Fruit fly (Drosophila melanogaster) whole organism, embryonic: ENCODE measurements around the gene CG11695.

ENCODE experiments used
- ATbp ChIP-seq: fragments of 200-800 bp; sonication (Bioruptor generic); optimal IDR thresholded peaks from 2 replicates; lab custom pipeline; 2017; ENCODE audit warnings: missing biosample characterization, mild to moderate bottlenecking, missing genetic modification characterization, missing genetic modification reagents
- Ada2b ChIP-seq: fragments of 200-800 bp; sonication (Bioruptor generic); IDR thresholded peaks from 2 replicates; pipeline ENCODE4 v1.3.6; 2022; ENCODE audit warnings: missing biosample characterization, missing genetic modification characterization
- Aef1 ChIP-seq: fragments of 200-800 bp; sonication (Bioruptor generic); IDR thresholded peaks from 3 replicates; pipeline ENCODE4 v1.3.6; 2022; ENCODE audit warnings: missing biosample characterization, missing genetic modification characterization
- Antp ChIP-seq: fragments of 200-800 bp; sonication (Bioruptor generic); optimal IDR thresholded peaks from 3 replicates; lab custom pipeline; 2016; ENCODE audit warnings: missing biosample characterization, missing genetic modification characterization
- CG10565 ChIP-seq: fragments of 200-800 bp; sonication (Bioruptor generic); optimal IDR thresholded peaks from 3 replicates; lab custom pipeline; 2016; ENCODE audit warnings: missing biosample characterization, mild to moderate bottlenecking, missing genetic modification characterization
- CG11093 ChIP-seq: fragments of 200-800 bp; sonication (Bioruptor generic); IDR thresholded peaks from 3 replicates; pipeline ENCODE4 v1.3.6; 2022; ENCODE audit warnings: missing biosample characterization, missing genetic modification characterization
- CG12236 ChIP-seq: fragments of 200-800 bp; sonication (Bioruptor generic); optimal IDR thresholded peaks from 2 replicates; lab custom pipeline; 2016; ENCODE audit warnings: missing biosample characterization, missing genetic modification characterization
- CG12769 ChIP-seq: fragments of 200-800 bp; sonication (Bioruptor generic); optimal IDR thresholded peaks from 2 replicates; lab custom pipeline; 2019; ENCODE audit warnings: missing biosample characterization, mild to moderate bottlenecking, missing genetic modification characterization, moderate library complexity
- CG13624 ChIP-seq: fragments of 200-800 bp; sonication (Bioruptor generic); optimal IDR thresholded peaks from 2 replicates; lab custom pipeline; 2016; ENCODE audit warnings: missing biosample characterization, missing genetic modification characterization
- CG13894 ChIP-seq: fragments of 200-800 bp; sonication (Bioruptor generic); optimal IDR thresholded peaks from 3 replicates; lab custom pipeline; 2018; ENCODE audit warnings: missing biosample characterization, mild to moderate bottlenecking, missing genetic modification characterization, moderate library complexity
- CG14710 ChIP-seq: fragments of 200-800 bp; sonication (Bioruptor generic); optimal IDR thresholded peaks from 3 replicates; lab custom pipeline; 2019; ENCODE audit warnings: missing biosample characterization, mild to moderate bottlenecking, missing genetic modification characterization, moderate library complexity
- CG14965 ChIP-seq: fragments of 200-800 bp; sonication (Bioruptor generic); optimal IDR thresholded peaks from 2 replicates; lab custom pipeline; 2016; ENCODE audit warnings: missing biosample characterization, missing genetic modification characterization, borderline replicate concordance
- CG16815 ChIP-seq: fragments of 200-800 bp; sonication (Bioruptor generic); optimal IDR thresholded peaks from 3 replicates; lab custom pipeline; 2017; ENCODE audit warnings: missing biosample characterization, mild to moderate bottlenecking, missing genetic modification characterization
- CG17186 ChIP-seq: fragments of 200-800 bp; sonication (Bioruptor generic); optimal IDR thresholded peaks from 3 replicates; lab custom pipeline; 2017; ENCODE audit warnings: missing biosample characterization, missing genetic modification reagents, missing genetic modification characterization
- CG17829 ChIP-seq: fragments of 200-800 bp; optimal IDR thresholded peaks from 2 replicates; lab custom pipeline; 2019; ENCODE audit warnings: missing biosample characterization, mild to moderate bottlenecking, missing genetic modification characterization, moderate library complexity
- CG2199 ChIP-seq: fragments of 200-800 bp; sonication (Bioruptor generic); IDR thresholded peaks from 3 replicates; pipeline ENCODE4 v1.3.6; 2022; ENCODE audit warnings: missing biosample characterization, missing genetic modification characterization
- CG3065 ChIP-seq: fragments of 200-800 bp; sonication (Bioruptor generic); optimal IDR thresholded peaks from 2 replicates; lab custom pipeline; 2016; ENCODE audit warnings: missing biosample characterization, missing genetic modification characterization
- CG34422 ChIP-seq: fragments of 200-800 bp; sonication (Bioruptor generic); IDR thresholded peaks from 3 replicates; pipeline ENCODE4 v1.3.6; 2022; ENCODE audit warnings: missing biosample characterization, missing genetic modification characterization
- CG42726 ChIP-seq: fragments of 200-800 bp; sonication (Bioruptor generic); IDR thresholded peaks from 2 replicates; pipeline ENCODE4 v1.3.6; 2022; ENCODE audit warnings: missing biosample characterization, missing genetic modification characterization; ENCODE audit not compliant: partially characterized antibody
- CG5245 ChIP-seq: fragments of 200-800 bp; sonication (Bioruptor generic); optimal IDR thresholded peaks from 3 replicates; lab custom pipeline; 2016; ENCODE audit warnings: missing biosample characterization, missing genetic modification characterization
- CG6654 ChIP-seq: fragments of 200-800 bp; sonication (Bioruptor generic); optimal IDR thresholded peaks from 2 replicates; lab custom pipeline; 2017; ENCODE audit warnings: missing biosample characterization, mild to moderate bottlenecking, missing genetic modification characterization
- CG6765 ChIP-seq: fragments of 200-800 bp; sonication (Bioruptor generic); optimal IDR thresholded peaks from 3 replicates; lab custom pipeline; 2017; ENCODE audit warnings: missing biosample characterization, mild to moderate bottlenecking, missing genetic modification characterization
- CG8388 ChIP-seq: fragments of 200-800 bp; sonication (Bioruptor generic); optimal IDR thresholded peaks from 2 replicates; lab custom pipeline; 2019; ENCODE audit warnings: missing biosample characterization, mild to moderate bottlenecking, missing genetic modification characterization, moderate library complexity
- CG9727 ChIP-seq: fragments of 200-800 bp; sonication (Bioruptor generic); optimal IDR thresholded peaks from 3 replicates; lab custom pipeline; 2017; ENCODE audit warnings: missing biosample characterization, mild to moderate bottlenecking, missing genetic modification characterization
- CrebB ChIP-seq: fragments of 200-800 bp; sonication (Bioruptor generic); optimal IDR thresholded peaks from 3 replicates; lab custom pipeline; 2018; ENCODE audit warnings: missing biosample characterization, mild to moderate bottlenecking, missing genetic modification characterization
- Drgx ChIP-seq: fragments of 200-800 bp; sonication (Bioruptor generic); IDR thresholded peaks from 2 replicates; pipeline ENCODE4 v1.3.6; 2022; ENCODE audit warnings: missing biosample characterization, missing genetic modification characterization
- E2f1 ChIP-seq: fragments of 200-800 bp; sonication (Bioruptor generic); IDR thresholded peaks from 2 replicates; pipeline ENCODE4 v1.3.6; 2022; ENCODE audit warnings: missing biosample characterization, missing genetic modification characterization
- ERR ChIP-seq: fragments of 200-800 bp; sonication (Bioruptor generic); optimal IDR thresholded peaks from 2 replicates; lab custom pipeline; 2016; ENCODE audit warnings: missing biosample characterization, missing genetic modification characterization
- Ets97D ChIP-seq: fragments of 200-800 bp; sonication (Bioruptor generic); optimal IDR thresholded peaks from 3 replicates; lab custom pipeline; 2016; ENCODE audit warnings: missing biosample characterization, missing genetic modification characterization
- H2.0 ChIP-seq: fragments of 200-800 bp; sonication (Bioruptor generic); IDR thresholded peaks from 2 replicates; pipeline ENCODE4 v1.3.6; 2022; ENCODE audit warnings: missing biosample characterization, missing genetic modification characterization
- HLH4C ChIP-seq: fragments of 200-800 bp; sonication (Bioruptor generic); IDR thresholded peaks from 3 replicates; pipeline ENCODE4 v1.3.6; 2022; ENCODE audit warnings: missing biosample characterization, missing genetic modification characterization; ENCODE audit not compliant: partially characterized antibody
- aop ChIP-seq: fragments of 200-800 bp; sonication (Bioruptor generic); IDR thresholded peaks from 2 replicates; pipeline ENCODE4 v1.3.6; 2022; ENCODE audit warnings: missing biosample characterization, missing genetic modification characterization
- ap ChIP-seq: fragments of 200-800 bp; sonication (Bioruptor generic); IDR thresholded peaks from 2 replicates; pipeline ENCODE4 v1.3.6; 2022; ENCODE audit warnings: missing biosample characterization, missing genetic modification characterization
- bowl ChIP-seq: fragments of 200-800 bp; sonication (Bioruptor generic); IDR thresholded peaks from 2 replicates; pipeline ENCODE4 v1.3.6; 2022; ENCODE audit warnings: missing biosample characterization, missing genetic modification characterization
- da ChIP-seq: fragments of 200-800 bp; sonication (Bioruptor generic); optimal IDR thresholded peaks from 2 replicates; lab custom pipeline; 2016; ENCODE audit warnings: missing biosample characterization, missing genetic modification characterization
- dm ChIP-seq: fragments of 200-800 bp; sonication (Bioruptor generic); optimal IDR thresholded peaks from 3 replicates; lab custom pipeline; 2016; ENCODE audit warnings: missing biosample characterization, missing genetic modification characterization
- hkb ChIP-seq, 2 experiments: fragments of 200-800 bp in 1 of 2; fragments of >200 bp in 1 of 2; sonication (Bioruptor generic) in 1 of 2; IDR thresholded peaks in 1 of 2; optimal IDR thresholded peaks in 1 of 2; 2 replicates each; pipeline versions ENCODE4 v1.3.6 to Lab custom; 2017 to 2022; ENCODE audit warnings: missing biosample characterization in 1 of 2, missing genetic modification characterization in 1 of 2
- kay ChIP-seq: fragments of 200-800 bp; sonication (Bioruptor generic); optimal IDR thresholded peaks from 2 replicates; lab custom pipeline; 2016; ENCODE audit warnings: missing biosample characterization, missing genetic modification characterization
- ken ChIP-seq: fragments of 200-800 bp; sonication (Bioruptor generic); IDR thresholded peaks from 3 replicates; pipeline ENCODE4 v1.3.6; 2022; ENCODE audit warnings: missing biosample characterization, missing genetic modification characterization
- kni ChIP-seq: fragments of 200-800 bp; sonication (Bioruptor generic); optimal IDR thresholded peaks from 3 replicates; lab custom pipeline; 2017; ENCODE audit warnings: mild to moderate bottlenecking, missing biosample characterization, missing genetic modification reagents, missing genetic modification characterization
- lola ChIP-seq, 3 experiments: fragments of >200 bp in 2 of 3; fragments of 200-800 bp in 1 of 3; sonication (Bioruptor generic) in 1 of 3; optimal IDR thresholded peaks; 2 replicates each; lab custom pipeline; 2017 to 2019; ENCODE audit warnings: missing biosample characterization in 3 of 3, missing genetic modification characterization in 3 of 3, mild to moderate bottlenecking in 1 of 3, moderate library complexity in 1 of 3
- nerfin-2 ChIP-seq: fragments of 200-800 bp; sonication (Bioruptor generic); IDR thresholded peaks from 2 replicates; pipeline ENCODE4 v1.3.6; 2022; ENCODE audit warnings: missing biosample characterization, missing genetic modification characterization; ENCODE audit not compliant: partially characterized antibody
- nmo ChIP-seq: fragments of 200-800 bp; sonication (Bioruptor generic); optimal IDR thresholded peaks from 2 replicates; lab custom pipeline; 2018; ENCODE audit warnings: missing biosample characterization, mild to moderate bottlenecking, missing genetic modification characterization, moderate library complexity
- onecut ChIP-seq: fragments of 200-800 bp; sonication (Bioruptor generic); IDR thresholded peaks from 2 replicates; pipeline ENCODE4 v1.3.6; 2022; ENCODE audit warnings: missing biosample characterization, missing genetic modification characterization
- sd ChIP-seq: fragments of 200-800 bp; sonication (Bioruptor generic); optimal IDR thresholded peaks from 3 replicates; lab custom pipeline; 2018; ENCODE audit warnings: missing biosample characterization, mild to moderate bottlenecking, missing genetic modification characterization, moderate library complexity
- slbo ChIP-seq: fragments of 200-800 bp; sonication (Bioruptor generic); IDR thresholded peaks from 2 replicates; pipeline ENCODE4 v1.3.6; 2022; ENCODE audit warnings: missing biosample characterization, missing genetic modification characterization
- sr ChIP-seq: fragments of 200-800 bp; sonication (Bioruptor generic); IDR thresholded peaks from 3 replicates; pipeline ENCODE4 v1.3.6; 2022; ENCODE audit warnings: missing biosample characterization, missing genetic modification characterization
- tx ChIP-seq: fragments of 200-800 bp; sonication (Bioruptor generic); optimal IDR thresholded peaks from 2 replicates; lab custom pipeline; 2016; ENCODE audit warnings: missing biosample characterization, missing genetic modification characterization
- zen2 ChIP-seq: fragments of 200-800 bp; sonication (Bioruptor generic); IDR thresholded peaks from 3 replicates; pipeline ENCODE4 v1.3.6; 2022; ENCODE audit warnings: missing biosample characterization, missing genetic modification characterization; ENCODE audit not compliant: partially characterized antibody
- zfh2 ChIP-seq: fragments of 200-800 bp; sonication (Bioruptor generic); optimal IDR thresholded peaks from 2 replicates; lab custom pipeline; 2016; ENCODE audit warnings: missing biosample characterization, missing genetic modification characterization

CG11695 gene

dm6 chrX:11576540-11576939 lies at the start of gene CG11695 (continued):
- TF ChIP-seq CG9727 (GFP tag; lab: Kevin White, UChicago) (peak; percentile 52), Antp (peak; percentile 50), CG16815 (peak; percentile 39), tx (GFP tag; lab: Kevin White, UChicago) (peak; percentile 15), CG14710 (tag; lab: Kevin White, UChicago) (peak; percentile 73), CG12236 (GFP tag; lab: Kevin White, UChicago) (no peak), CrebB (tag; lab: Kevin White, UChicago) (no peak), nerfin-2 (GFP tag; lab: Robert Waterston, UW) (no peak), kay (peak; percentile 12), sd (tag; lab: Kevin White, UChicago) (peak; percentile 46), HLH4C (GFP tag; lab: Robert Waterston, UW) (no peak), CG13894 (peak; percentile 80), zfh2 (GFP tag; lab: Kevin White, UChicago) (peak; percentile 69), CG10565 (GFP tag; lab: Kevin White, UChicago) (no peak), slbo (GFP tag; lab: Robert Waterston, UW) (peak; percentile 80), H2.0 (peak; percentile 33; the same call in 1 of the 2 replicates), ATbp (GFP tag; lab: Kevin White, UChicago) (no peak), CG42726 (no peak), CG6765 (GFP tag; lab: Kevin White, UChicago) (no peak), CG2199 (GFP tag; lab: Robert Waterston, UW) (no peak), CG5245 (peak; percentile 30), CG3065 (GFP tag; lab: Kevin White, UChicago) (no peak), da (GFP tag; lab: Kevin White, UChicago) (no peak), dm (GFP tag; lab: Kevin White, UChicago) (no peak), CG17829 (tag; lab: Kevin White, UChicago) (peak; percentile 68), ERR (no peak), nmo (peak; percentile 72), E2f1 (peak; percentile 35; the same call in 1 of the 2 replicates), lola (GFP tag; optimal IDR thresholded peaks at IDR 0.05; lab: Kevin White, UChicago) (peak in 1 of 3 experiments; percentile 58), Ada2b (GFP tag; lab: Robert Waterston, UW) (peak; percentile 65), kni (no peak), CG8388 (GFP tag; lab: Kevin White, UChicago) (peak; percentile 42), onecut (GFP tag; lab: Robert Waterston, UW) (peak; percentile 8; the same call in 1 of the 2 replicates), CG6654 (no peak), CG17186 (GFP tag; lab: Kevin White, UChicago) (peak; percentile 22), sr (GFP tag; lab: Robert Waterston, UW) (no peak), CG11093 (no peak), Drgx (GFP tag; lab: Robert Waterston, UW) (peak; percentile 49; the same call in 1 of the 2 replicates), zen2 (GFP tag; lab: Robert Waterston, UW) (no peak), aop (no peak), Aef1 (GFP tag; lab: Robert Waterston, UW) (peak; percentile 48; the same call in 2 of the 3 replicates), hkb (optimal IDR thresholded peaks at IDR 0.05; lab: Kevin White, UChicago) (peak; percentile 51), hkb (GFP tag; IDR thresholded peaks at IDR 0.05; lab: Robert Waterston, UW) (peak; percentile 25; the same call in 1 of the 2 replicates), ken (GFP tag; lab: Robert Waterston, UW) (0 out of 3 replicates have a peak, but pooled peaks have one; percentile 18), CG12769 (no peak), CG14965 (GFP tag; lab: Kevin White, UChicago) (no peak), CG34422 (peak; percentile 70), Ets97D (GFP tag; lab: Kevin White, UChicago) (peak; percentile 32), ap (GFP tag; lab: Robert Waterston, UW) (0 out of 2 replicates have a peak, but pooled peaks have one; percentile 7), bowl (GFP tag; lab: Robert Waterston, UW) (no peak), CG13624 (GFP tag; lab: Kevin White, UChicago) (peak; percentile 55)
